Worm (Caenorhabditis elegans): Measurements from ENCODE around the gene irld-47.

The irld-47 gene

DNA sequence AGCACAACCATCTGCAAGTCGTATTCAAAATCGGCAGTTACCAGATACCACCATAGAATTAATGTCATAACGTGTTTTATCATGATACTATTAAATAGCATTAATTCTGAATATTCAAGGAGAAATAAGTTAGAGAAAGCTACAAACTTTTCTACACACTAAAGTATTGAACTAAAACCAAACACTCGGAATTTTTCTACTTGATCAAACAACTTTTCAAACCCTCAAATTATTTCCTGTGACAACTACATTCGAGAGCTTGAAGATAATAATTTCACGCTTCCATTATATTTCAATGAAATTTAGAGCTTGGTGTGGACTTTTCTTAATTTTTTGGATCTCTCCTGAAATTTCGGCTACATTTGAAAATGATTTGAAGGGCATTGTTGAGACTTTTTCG, at the start of gene irld-47:
irld-47 (minus strand) TSS at position 101 of the 400 bp plus-strand sequence.
- TF ChIP-seq arid-1 (GFP tag; conservative IDR thresholded peaks at IDR 0.05) (no peak), ceh-20 (GFP tag; IDR thresholded peaks at IDR 0.05) (no peak), T26A8.4 (GFP tag; IDR thresholded peaks at IDR 0.05) (no peak), duxl-1 (tag; optimal IDR thresholded peaks at IDR 0.05; ENCODE audit: poor library complexity) (no peak), nhr-77 (tag; optimal IDR thresholded peaks at IDR 0.05) (no peak), nhr-41 (GFP tag; IDR thresholded peaks at IDR 0.05) (no peak), pha-4 (GFP tag; IDR thresholded peaks at IDR 0.05) (no peak), pha-4 (tag; optimal IDR thresholded peaks at IDR 0.05) (no peak), tag-97 (GFP tag; IDR thresholded peaks at IDR 0.05) (no peak), fos-1 (tag; optimal IDR thresholded peaks at IDR 0.05) (no peak), daf-19 (GFP tag; conservative IDR thresholded peaks at IDR 0.05) (no peak), R02D3.7 (tag; optimal IDR thresholded peaks at IDR 0.05) (no peak), zfp-2 (tag; optimal IDR thresholded peaks at IDR 0.05) (no peak), lin-1 (GFP tag; IDR thresholded peaks at IDR 0.05) (no peak), ceh-44 (GFP tag; IDR thresholded peaks at IDR 0.05) (no peak), F49E8.2 (tag; optimal IDR thresholded peaks at IDR 0.05; ENCODE audit: borderline replicate concordance) (no peak), mep-1 (tag; optimal IDR thresholded peaks at IDR 0.05) (no peak), mdt-29 (GFP tag; IDR thresholded peaks at IDR 0.05) (no peak), lim-7 (GFP tag; IDR thresholded peaks at IDR 0.05) (no peak)

DNA sequence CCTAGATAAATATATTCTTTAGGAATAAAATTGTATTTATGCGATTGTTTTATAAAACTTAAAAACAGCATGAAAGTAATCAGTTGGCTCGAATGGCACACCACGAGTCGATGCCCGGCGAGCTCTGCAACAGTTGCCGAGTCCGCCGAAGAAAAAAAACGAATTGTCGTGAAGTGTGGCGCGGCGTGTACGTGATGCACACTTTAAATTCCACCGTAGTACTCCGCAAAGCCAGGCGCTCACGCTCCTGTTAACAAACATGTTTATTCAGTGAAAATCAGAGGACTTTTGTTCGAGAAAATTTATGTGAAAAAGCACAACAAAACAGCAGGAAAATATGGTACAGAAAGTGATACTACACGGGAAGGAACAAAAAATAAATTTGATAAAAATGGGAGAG, 48.3 kb upstream of the irld-47 start:
- TF ChIP-seq dpl-1 (GFP tag; optimal IDR thresholded peaks at IDR 0.05) (peak; percentile 43), spr-1 (tag; optimal IDR thresholded peaks at IDR 0.05) (no peak), fos-1 (tag; optimal IDR thresholded peaks at IDR 0.05) (no peak), ceh-82 (tag; optimal IDR thresholded peaks at IDR 0.05) (no peak), pha-4 (GFP tag; IDR thresholded peaks at IDR 0.05) (no peak), pha-4 (tag; optimal IDR thresholded peaks at IDR 0.05) (no peak), T20F7.1 (GFP tag; optimal IDR thresholded peaks at IDR 0.05) (peak; percentile 78), attf-4 (tag; optimal IDR thresholded peaks at IDR 0.05) (no peak), zag-1 (tag; optimal IDR thresholded peaks at IDR 0.05) (no peak), lin-29 (GFP tag; IDR thresholded peaks at IDR 0.05) (no peak), ceh-44 (GFP tag; IDR thresholded peaks at IDR 0.05) (no peak), nhr-25 (tag; optimal IDR thresholded peaks at IDR 0.05; ENCODE audit: borderline replicate concordance, insufficient read depth) (no peak), ctbp-1 (GFP tag; IDR thresholded peaks at IDR 0.05) (no peak), nhr-77 (tag; optimal IDR thresholded peaks at IDR 0.05) (no peak), hif-1 (tag; optimal IDR thresholded peaks at IDR 0.05) (peak in 1 of 2 experiments; percentile 37), R02D3.7 (tag; optimal IDR thresholded peaks at IDR 0.05) (no peak), ztf-11 (tag; optimal IDR thresholded peaks at IDR 0.05) (no peak), lsy-2 (tag; optimal IDR thresholded peaks at IDR 0.05) (peak; percentile 76 to 98), nhr-76 (tag; optimal IDR thresholded peaks at IDR 0.05) (no peak), unc-39 (tag; optimal IDR thresholded peaks at IDR 0.05) (no peak), mes-2 (tag; optimal IDR thresholded peaks at IDR 0.05; ENCODE audit: poor library complexity, severe bottlenecking) (peak; percentile 54), gei-8 (GFP tag; optimal IDR thresholded peaks at IDR 0.05) (no peak), egl-27 (tag; optimal IDR thresholded peaks at IDR 0.05) (no peak), Y5F2A.4 (GFP tag; optimal IDR thresholded peaks at IDR 0.05) (no peak), ztf-7 (tag; optimal IDR thresholded peaks at IDR 0.05) (no peak), vab-7 (GFP tag; IDR thresholded peaks at IDR 0.05) (no peak), dmd-6 (GFP tag; IDR thresholded peaks at IDR 0.05) (peak; percentile 27; the same call in 1 of the 2 replicates), aha-1 (tag) (peak; percentile 84), skn-1 (tag; optimal IDR thresholded peaks at IDR 0.05) (no peak), ZK337.2 (GFP tag; IDR thresholded peaks at IDR 0.05) (no peak), nhr-28 (tag; optimal IDR thresholded peaks at IDR 0.05) (peak; percentile 21), dmd-8 (GFP tag; IDR thresholded peaks at IDR 0.05) (no peak), nhr-111 (GFP tag; optimal IDR thresholded peaks at IDR 0.05) (no peak), zfp-3 (GFP tag; conservative IDR thresholded peaks at IDR 0.05) (no peak), daf-19 (GFP tag; conservative IDR thresholded peaks at IDR 0.05) (no peak), spr-3 (GFP tag; optimal IDR thresholded peaks at IDR 0.05) (no peak), lin-13 (GFP tag; optimal IDR thresholded peaks at IDR 0.05) (peak; percentile 20), ceh-32 (tag; optimal IDR thresholded peaks at IDR 0.05; ENCODE audit: poor library complexity) (no peak)
